Fruit fly (Drosophila melanogaster): ENCODE measurements around the gene alphaTub85E.

alphaTub85E gene

DNA sequence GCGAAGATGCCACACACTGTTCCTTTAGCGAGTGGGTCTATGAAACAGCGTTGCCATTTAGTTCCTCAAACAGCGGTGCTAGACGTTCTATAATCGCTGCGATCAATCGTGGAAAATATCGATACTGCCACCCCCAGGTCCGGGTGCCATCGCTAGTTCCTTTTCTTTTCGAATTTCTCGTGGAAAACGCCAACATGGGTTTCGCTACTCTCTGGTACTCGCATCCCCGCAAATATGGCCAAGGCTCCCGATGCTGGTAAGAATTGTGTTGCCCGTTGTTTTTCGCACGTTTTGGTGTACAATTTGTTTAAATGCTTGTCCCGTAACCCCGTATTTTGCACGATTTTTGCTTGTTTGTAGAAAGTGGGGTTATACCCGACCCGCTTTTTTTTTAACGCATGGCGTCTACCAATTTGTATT, 44.9 kb upstream of the alphaTub85E start, which contains the start of gene RpS29 (continued):
- peak; percentile 82 for TF ChIP-seq HHEX (GFP tag; optimal IDR thresholded peaks at IDR 0.05)
- peak; percentile 84 for TF ChIP-seq CG12391 (tag; optimal IDR thresholded peaks at IDR 0.05)
- peak; percentile 72 for TF ChIP-seq CG12071 (GFP tag; optimal IDR thresholded peaks at IDR 0.05)
- TF ChIP-seq CG7987 (GFP tag; optimal IDR thresholded peaks at IDR 0.05) = peak; percentile 90
- peak; percentile 75 for TF ChIP-seq sqz (GFP tag; optimal IDR thresholded peaks at IDR 0.05)
- peak in 1 of 3 experiments; percentile 23 for TF ChIP-seq Stat92E (GFP tag; optimal IDR thresholded peaks at IDR 0.05)
- TF ChIP-seq CG12104 (GFP tag; optimal IDR thresholded peaks at IDR 0.05) = peak; percentile 68
- TF ChIP-seq CG11695 (GFP tag; IDR thresholded peaks at IDR 0.05) = peak; percentile 47; the same call in 2 of the 3 replicates
- peak; percentile 66 for TF ChIP-seq CG5245 (GFP tag; optimal IDR thresholded peaks at IDR 0.05)
- TF ChIP-seq Ets65A (GFP tag) = peak; percentile 99
- peak; percentile 63 for TF ChIP-seq Xrp1 (GFP tag; IDR thresholded peaks at IDR 0.05)
- peak; percentile 86 for TF ChIP-seq bab2 (GFP tag; optimal IDR thresholded peaks at IDR 0.05)
- TF ChIP-seq Ets97D (GFP tag; optimal IDR thresholded peaks at IDR 0.05) = peak; percentile 98
- peak; percentile 1 for TF ChIP-seq CG6654 (GFP tag; optimal IDR thresholded peaks at IDR 0.05)
- TF ChIP-seq CG9437 (GFP tag; optimal IDR thresholded peaks at IDR 0.05) = no peak
- peak; percentile 87 for TF ChIP-seq CG9797 (GFP tag; optimal IDR thresholded peaks at IDR 0.05)
- TF ChIP-seq CG3847 (GFP tag; IDR thresholded peaks at IDR 0.05) = peak; percentile 97
- TF ChIP-seq CG4730 (GFP tag; IDR thresholded peaks at IDR 0.05) = peak; percentile 46; the same call in 1 of the 2 replicates
- TF ChIP-seq Hr3 (GFP tag; optimal IDR thresholded peaks at IDR 0.05) = peak; percentile 50
- TF ChIP-seq CG1024 (GFP tag; IDR thresholded peaks at IDR 0.05) = peak; percentile 64
- peak; percentile 98 for TF ChIP-seq BEAF-32 (GFP tag; optimal IDR thresholded peaks at IDR 0.05)
- TF ChIP-seq CG9609 (GFP tag; optimal IDR thresholded peaks at IDR 0.05) = peak; percentile 88
- peak; percentile 97 for TF ChIP-seq CG12155 (GFP tag; optimal IDR thresholded peaks at IDR 0.05)
- peak; percentile 59 for TF ChIP-seq en (GFP tag; optimal IDR thresholded peaks at IDR 0.05)
- no peak for TF ChIP-seq Dip2 (GFP tag; IDR thresholded peaks at IDR 0.05)
- TF ChIP-seq CG10654 (GFP tag; optimal IDR thresholded peaks at IDR 0.05) = peak; percentile 82
- no peak for TF ChIP-seq Trl (optimal IDR thresholded peaks at IDR 0.05)
- TF ChIP-seq Trl (GFP tag; optimal IDR thresholded peaks at IDR 0.05) = peak; percentile 91
- peak; percentile 92 for TF ChIP-seq gro (GFP tag; optimal IDR thresholded peaks at IDR 0.05)
- TF ChIP-seq inv (GFP tag; IDR thresholded peaks at IDR 0.05; ENCODE audit: partially characterized antibody) = peak; percentile 92
- peak; percentile 18 for TF ChIP-seq CG18476 (GFP tag; optimal IDR thresholded peaks at IDR 0.05)
- peak; percentile 60 for TF ChIP-seq CG5953 (GFP tag; IDR thresholded peaks at IDR 0.05)
- TF ChIP-seq Med (GFP tag) = peak; percentile 99
- peak; percentile 89 for TF ChIP-seq ash1 (GFP tag; optimal IDR thresholded peaks at IDR 0.05)
- peak; percentile 61; the same call in 2 of the 3 replicates for TF ChIP-seq sr (GFP tag; IDR thresholded peaks at IDR 0.05)
- TF ChIP-seq CG2199 (GFP tag; IDR thresholded peaks at IDR 0.05) = peak; percentile 55; the same call in 1 of the 3 replicates
- peak; percentile 64 for TF ChIP-seq salm (tag; optimal IDR thresholded peaks at IDR 0.05)
- peak; percentile 85 for TF ChIP-seq Mad (GFP tag; optimal IDR thresholded peaks at IDR 0.05)
- TF ChIP-seq Blimp-1 (GFP tag; optimal IDR thresholded peaks at IDR 0.05) = peak; percentile 60
- peak; percentile 43 for TF ChIP-seq Deaf1 (tag; optimal IDR thresholded peaks at IDR 0.05)
- peak; percentile 54; the same call in 1 of the 2 replicates for TF ChIP-seq ro (GFP tag; IDR thresholded peaks at IDR 0.05)
- TF ChIP-seq CG15601 (tag; optimal IDR thresholded peaks at IDR 0.05) = peak; percentile 81
- TF ChIP-seq CG10267 (tag; optimal IDR thresholded peaks at IDR 0.05) = peak; percentile 84
- TF ChIP-seq repo (GFP tag; optimal IDR thresholded peaks at IDR 0.05) = peak; percentile 71
- TF ChIP-seq fd64A (GFP tag; optimal IDR thresholded peaks at IDR 0.05) = peak; percentile 59
- 0 out of 2 replicates have a peak, but pooled peaks have one; percentile 50 for TF ChIP-seq Taf1 (GFP tag; IDR thresholded peaks at IDR 0.05)
- peak; percentile 93 for TF ChIP-seq CG34224 (GFP tag; IDR thresholded peaks at IDR 0.05; ENCODE audit: partially characterized antibody)
- TF ChIP-seq Max (GFP tag; optimal IDR thresholded peaks at IDR 0.05) = peak; percentile 76
- no peak for TF ChIP-seq hkb (optimal IDR thresholded peaks at IDR 0.05)
- peak; percentile 52 for TF ChIP-seq hkb (GFP tag; IDR thresholded peaks at IDR 0.05)
- TF ChIP-seq slbo (GFP tag; IDR thresholded peaks at IDR 0.05) = peak; percentile 95

Measured in whole organism, embryonic.